Worm (Caenorhabditis elegans) whole organism, L4 larva: ENCODE measurements around the gene K09A9.6.

ENCODE experiments used
- F10B5.3 ChIP-seq: sonication (generic microtip); optimal IDR thresholded peaks from 2 replicates; lab custom pipeline; 2016; ENCODE audit warnings: mild to moderate bottlenecking, missing genetic modification characterization, missing compliant biosample characterization
- F26F4.8 ChIP-seq: fragments of 200-800 bp; sonication (Bioruptor generic); conservative IDR thresholded peaks from 2 replicates; pipeline ENCODE4 v1.3.6; 2022; ENCODE audit warnings: missing genetic modification characterization, missing compliant biosample characterization
- F44E2.7 ChIP-seq: fragments of 200-800 bp; sonication (Bioruptor generic); IDR thresholded peaks from 2 replicates; pipeline ENCODE4 v2.1.2; 2022; ENCODE audit warnings: missing genetic modification characterization, missing compliant biosample characterization
- F49E8.2 ChIP-seq: sonication (generic microtip); optimal IDR thresholded peaks from 2 replicates; lab custom pipeline; 2016; ENCODE audit warnings: missing compliant biosample characterization, mild to moderate bottlenecking, missing genetic modification characterization, borderline replicate concordance
- R02D3.7 ChIP-seq: fragments of 150-350 bp; sonication (generic microtip); optimal IDR thresholded peaks from 3 replicates; lab custom pipeline; 2014; ENCODE audit warnings: missing biosample characterization, missing genetic modification characterization
- T20F7.1 ChIP-seq: fragments of 200-800 bp; sonication (Bioruptor generic); optimal IDR thresholded peaks from 2 replicates; lab custom pipeline; 2018; ENCODE audit warnings: mild to moderate bottlenecking, missing genetic modification characterization, missing compliant biosample characterization
- T26A8.4 ChIP-seq: fragments of 200-800 bp; sonication (Bioruptor generic); IDR thresholded peaks from 2 replicates; pipeline ENCODE4 v1.3.6; 2022; ENCODE audit warnings: missing genetic modification characterization, missing compliant biosample characterization
- ZK337.2 ChIP-seq: fragments of 200-800 bp; sonication (Bioruptor generic); IDR thresholded peaks from 2 replicates; pipeline ENCODE4 v1.3.6; 2022; ENCODE audit warnings: missing genetic modification reagents, missing genetic modification characterization, missing compliant biosample characterization
- ZK546.5 ChIP-seq, 2 experiments: sonication (generic microtip); optimal IDR thresholded peaks; 2 replicates each; lab custom pipeline; 2017; ENCODE audit warnings: missing biosample characterization in 2 of 2, missing genetic modification characterization in 2 of 2
- ceh-20 ChIP-seq: fragments of 200-800 bp; sonication (Bioruptor generic); IDR thresholded peaks from 2 replicates; pipeline ENCODE4 v1.3.6; 2022; ENCODE audit warnings: missing genetic modification reagents, missing genetic modification characterization, missing compliant biosample characterization
- ceh-28 ChIP-seq: fragments of 150-350 bp; optimal IDR thresholded peaks from 2 replicates; lab custom pipeline; 2014; ENCODE audit warnings: missing biosample characterization, missing genetic modification reagents, missing genetic modification characterization
- ceh-32 ChIP-seq: sonication (generic microtip); optimal IDR thresholded peaks from 2 replicates; lab custom pipeline; 2016; ENCODE audit warnings: mild to moderate bottlenecking, missing genetic modification characterization, missing compliant biosample characterization; ENCODE audit not compliant: poor library complexity
- ceh-44 ChIP-seq: fragments of 200-800 bp; sonication (Bioruptor generic); IDR thresholded peaks from 2 replicates; pipeline ENCODE4 v1.3.6; 2022; ENCODE audit warnings: missing genetic modification reagents, missing genetic modification characterization, missing compliant biosample characterization
- ceh-82 ChIP-seq: sonication (generic microtip); optimal IDR thresholded peaks from 2 replicates; lab custom pipeline; 2017; ENCODE audit warnings: missing biosample characterization, missing genetic modification characterization
- daf-16 ChIP-seq, 3 experiments: sonication (generic microtip); optimal IDR thresholded peaks; 2 replicates each; lab custom pipeline; 2016 to 2017; ENCODE audit warnings: missing genetic modification characterization in 3 of 3, missing genetic modification reagents in 3 of 3, mild to moderate bottlenecking in 2 of 3, missing compliant biosample characterization in 2 of 3, missing biosample characterization in 1 of 3, moderate library complexity in 1 of 3
- daf-8 ChIP-seq: fragments of 200-800 bp; sonication (Bioruptor generic); IDR thresholded peaks from 2 replicates; pipeline ENCODE4 v1.3.6; 2022; ENCODE audit warnings: missing genetic modification characterization, missing compliant biosample characterization
- dmd-6 ChIP-seq: fragments of 200-800 bp; sonication (Bioruptor generic); IDR thresholded peaks from 2 replicates; pipeline ENCODE4 v1.3.6; 2022; ENCODE audit warnings: missing genetic modification reagents, missing genetic modification characterization, missing compliant biosample characterization
- duxl-1 ChIP-seq: sonication (generic microtip); optimal IDR thresholded peaks from 2 replicates; lab custom pipeline; 2016; ENCODE audit warnings: mild to moderate bottlenecking, missing genetic modification characterization, moderate library complexity, missing compliant biosample characterization; ENCODE audit not compliant: poor library complexity
- egl-27 ChIP-seq: sonication (generic microtip); optimal IDR thresholded peaks from 3 replicates; lab custom pipeline; 2017; ENCODE audit warnings: missing biosample characterization, missing genetic modification reagents, missing genetic modification characterization
- fos-1 ChIP-seq: fragments of 150-350 bp; optimal IDR thresholded peaks from 2 replicates; lab custom pipeline; 2014; ENCODE audit warnings: missing biosample characterization, missing genetic modification characterization
- gei-8 ChIP-seq: fragments of 200-800 bp; sonication (Bioruptor generic); optimal IDR thresholded peaks from 2 replicates; lab custom pipeline; 2018; ENCODE audit warnings: mild to moderate bottlenecking, missing genetic modification characterization, missing compliant biosample characterization
- hif-1 ChIP-seq, 2 experiments: sonication (generic microtip); optimal IDR thresholded peaks; 2 replicates each; lab custom pipeline; 2016 to 2017; ENCODE audit warnings: missing compliant biosample characterization in 2 of 2, missing genetic modification characterization in 2 of 2, missing genetic modification reagents in 2 of 2, missing genotype in 2 of 2, mild to moderate bottlenecking in 1 of 2
- hlh-11 ChIP-seq: fragments of 200-800 bp; sonication (Bioruptor generic); optimal IDR thresholded peaks from 2 replicates; lab custom pipeline; 2018; ENCODE audit warnings: mild to moderate bottlenecking, missing genetic modification characterization, missing compliant biosample characterization
- hlh-30 ChIP-seq: sonication (generic microtip); optimal IDR thresholded peaks from 2 replicates; lab custom pipeline; 2017; ENCODE audit warnings: antibody characterized with exemption, mild to moderate bottlenecking, missing genetic modification characterization, missing compliant biosample characterization; ENCODE audit not compliant: insufficient read depth
- jun-1 ChIP-seq: fragments of 150-350 bp; optimal IDR thresholded peaks from 2 replicates; lab custom pipeline; 2014; ENCODE audit warnings: missing biosample characterization, missing genetic modification reagents, missing genetic modification characterization
- lin-15B ChIP-seq: fragments of 150-350 bp; sonication (generic microtip); optimal IDR thresholded peaks from 3 replicates; lab custom pipeline; 2014; ENCODE audit warnings: missing biosample characterization, missing genetic modification characterization
- lin-29 ChIP-seq: fragments of 200-800 bp; sonication (Bioruptor generic); IDR thresholded peaks from 2 replicates; pipeline ENCODE4 v1.3.6; 2022; ENCODE audit warnings: missing genetic modification reagents, missing genetic modification characterization, missing compliant biosample characterization
- lin-38 ChIP-seq: fragments of 200-800 bp; sonication (Bioruptor generic); IDR thresholded peaks from 2 replicates; pipeline ENCODE4 v1.3.6; 2022; ENCODE audit warnings: missing genetic modification reagents, missing genetic modification characterization, missing compliant biosample characterization
- lin-39 ChIP-seq: fragments of 150-350 bp; optimal IDR thresholded peaks from 2 replicates; lab custom pipeline; 2014; ENCODE audit warnings: missing biosample characterization, missing genetic modification reagents, missing genetic modification characterization
- lir-3 ChIP-seq: sonication (generic microtip); optimal IDR thresholded peaks from 2 replicates; lab custom pipeline; 2016; ENCODE audit warnings: mild to moderate bottlenecking, missing genetic modification characterization, missing compliant biosample characterization
- madf-5 ChIP-seq, 2 experiments: fragments of 200-800 bp; sonication (Bioruptor generic); IDR thresholded peaks; 2 replicates each; pipeline ENCODE4 v1.3.6; 2022; ENCODE audit warnings: missing compliant biosample characterization in 2 of 2, missing genetic modification characterization in 2 of 2
- mdt-29 ChIP-seq: fragments of 200-800 bp; sonication (Bioruptor generic); IDR thresholded peaks from 2 replicates; pipeline ENCODE4 v1.3.6; 2022; ENCODE audit warnings: missing genetic modification reagents, missing genetic modification characterization, missing compliant biosample characterization
- mes-2 ChIP-seq: sonication (generic microtip); optimal IDR thresholded peaks from 2 replicates; lab custom pipeline; 2016; ENCODE audit warnings: missing genotype, mild to moderate bottlenecking, missing genetic modification characterization, missing compliant biosample characterization; ENCODE audit not compliant: poor library complexity, severe bottlenecking
- mxl-2 ChIP-seq: fragments of 200-800 bp; sonication (Bioruptor generic); conservative IDR thresholded peaks from 2 replicates; pipeline ENCODE4 v1.3.6; 2022; ENCODE audit warnings: missing genetic modification reagents, missing genetic modification characterization, missing compliant biosample characterization
- nhr-10 ChIP-seq: fragments of 150-350 bp; optimal IDR thresholded peaks from 2 replicates; lab custom pipeline; 2014; ENCODE audit warnings: missing biosample characterization, missing genetic modification characterization
- nhr-102 ChIP-seq: sonication (generic microtip); optimal IDR thresholded peaks from 2 replicates; lab custom pipeline; 2016; ENCODE audit warnings: mild to moderate bottlenecking, missing genetic modification characterization, moderate library complexity, missing compliant biosample characterization
- nhr-11 ChIP-seq: fragments of 150-350 bp; optimal IDR thresholded peaks from 2 replicates; lab custom pipeline; 2014; ENCODE audit warnings: missing biosample characterization, missing genetic modification characterization
- nhr-237 ChIP-seq: sonication (generic microtip); optimal IDR thresholded peaks from 2 replicates; lab custom pipeline; 2017; ENCODE audit warnings: missing biosample characterization, missing genetic modification characterization
- nhr-41 ChIP-seq: fragments of 200-800 bp; sonication (Bioruptor generic); IDR thresholded peaks from 2 replicates; pipeline ENCODE4 v1.3.6; 2022; ENCODE audit warnings: missing genetic modification reagents, missing genetic modification characterization, missing compliant biosample characterization
- nhr-42 ChIP-seq: fragments of 200-800 bp; sonication (Bioruptor generic); IDR thresholded peaks from 2 replicates; pipeline ENCODE4 v1.3.6; 2022; ENCODE audit warnings: missing genetic modification characterization, missing compliant biosample characterization
- nhr-6 ChIP-seq: fragments of 150-350 bp; optimal IDR thresholded peaks from 2 replicates; lab custom pipeline; 2014; ENCODE audit warnings: missing biosample characterization, missing genetic modification characterization
- nhr-77 ChIP-seq: fragments of 150-350 bp; optimal IDR thresholded peaks from 2 replicates; lab custom pipeline; 2014; ENCODE audit warnings: missing biosample characterization, missing genetic modification characterization
- pqm-1 ChIP-seq: sonication (generic microtip); optimal IDR thresholded peaks from 2 replicates; lab custom pipeline; 2017; ENCODE audit warnings: missing biosample characterization, missing genetic modification characterization
- rbr-2 ChIP-seq: sonication (generic microtip); optimal IDR thresholded peaks from 2 replicates; lab custom pipeline; 2016; ENCODE audit warnings: missing genotype, missing genetic modification characterization, missing compliant biosample characterization
- saeg-2 ChIP-seq: fragments of 200-800 bp; sonication (Bioruptor generic); IDR thresholded peaks from 2 replicates; pipeline ENCODE4 v1.3.6; 2022; ENCODE audit warnings: missing genetic modification reagents, missing genetic modification characterization, missing compliant biosample characterization
- set-16 ChIP-seq: fragments of 200-800 bp; sonication (Bioruptor generic); IDR thresholded peaks from 2 replicates; pipeline ENCODE4 v1.3.6; 2022; ENCODE audit warnings: missing genetic modification reagents, missing genetic modification characterization, missing compliant biosample characterization
- skn-1 ChIP-seq: fragments of 150-350 bp; optimal IDR thresholded peaks from 2 replicates; lab custom pipeline; 2014; ENCODE audit warnings: missing biosample characterization, missing genetic modification characterization
- spr-3 ChIP-seq: fragments of 200-800 bp; sonication (Bioruptor generic); optimal IDR thresholded peaks from 2 replicates; lab custom pipeline; 2018; ENCODE audit warnings: mild to moderate bottlenecking, missing genetic modification characterization, missing compliant biosample characterization
- tag-97 ChIP-seq: fragments of 200-800 bp; sonication (Bioruptor generic); IDR thresholded peaks from 2 replicates; pipeline ENCODE4 v1.3.6; 2022; ENCODE audit warnings: missing genetic modification characterization, missing compliant biosample characterization
- vab-7 ChIP-seq: fragments of 200-800 bp; sonication (Bioruptor generic); IDR thresholded peaks from 2 replicates; pipeline ENCODE4 v1.3.6; 2022; ENCODE audit warnings: missing genetic modification reagents, missing genetic modification characterization, missing compliant biosample characterization
- zfp-3 ChIP-seq: fragments of 200-800 bp; sonication (Bioruptor generic); conservative IDR thresholded peaks from 2 replicates; pipeline ENCODE4 v1.3.6; 2022; ENCODE audit warnings: missing genetic modification reagents, missing genetic modification characterization, missing compliant biosample characterization
- zip-11 ChIP-seq: fragments of 200-800 bp; sonication (Bioruptor generic); IDR thresholded peaks from 2 replicates; pipeline ENCODE4 v1.3.6; 2022; ENCODE audit warnings: missing genetic modification characterization, missing compliant biosample characterization

K09A9.6 gene

DNA sequence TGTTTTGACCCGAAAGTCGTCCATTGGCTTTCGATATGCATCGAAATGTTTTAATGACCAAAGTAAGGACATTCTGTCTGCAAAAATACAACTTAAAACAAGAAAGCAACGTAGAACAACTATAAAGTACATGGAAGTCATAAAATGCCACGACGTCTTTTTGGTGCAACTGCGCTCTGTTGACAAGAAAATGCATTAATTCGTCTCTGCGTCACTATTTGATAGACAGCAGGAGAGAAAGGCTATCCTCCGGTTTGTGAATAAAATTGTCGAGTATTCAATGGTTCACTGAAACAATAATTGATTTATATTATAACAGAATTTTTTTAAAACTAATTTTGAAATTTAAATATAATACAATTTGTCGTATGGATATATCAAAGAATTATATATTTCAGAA, 39.4 kb downstream of the K09A9.6 start, which contains the start of gene ergi-3:
Gene ergi-3, minus strand, starts transcription at position 311 of the 400 bp plus-strand sequence.
- TF ChIP-seq nhr-41 (GFP tag; lab: Robert Waterston, UW) (no peak), spr-3 (GFP tag; lab: Kevin White, UChicago) (no peak), R02D3.7 (no peak), lin-15B (tag; lab: Kevin White, UChicago) (no peak), rbr-2 (tag; lab: Kevin White, UChicago) (peak; percentile 17), lin-29 (GFP tag; lab: Robert Waterston, UW) (no peak), F44E2.7 (GFP tag; lab: Robert Waterston, UW) (no peak), daf-16 (GFP tag; optimal IDR thresholded peaks at IDR 0.05; lab: Kevin White, UChicago) (no peak), daf-16 (tag; optimal IDR thresholded peaks at IDR 0.05; lab: Kevin White, UChicago) (peak; percentile 52), dmd-6 (GFP tag; lab: Robert Waterston, UW) (peak; percentile 61), pqm-1 (tag; lab: Kevin White, UChicago) (peak; percentile 55), zfp-3 (GFP tag; lab: Robert Waterston, UW) (no peak), daf-8 (no peak), nhr-237 (tag; lab: Kevin White, UChicago) (no peak), ZK546.5 (tag; optimal IDR thresholded peaks at IDR 0.05; lab: Kevin White, UChicago) (no peak), lin-38 (GFP tag; lab: Robert Waterston, UW) (peak; percentile 90), F10B5.3 (tag; lab: Kevin White, UChicago) (no peak), egl-27 (tag; lab: Kevin White, UChicago) (no peak), hlh-11 (tag; lab: Kevin White, UChicago) (peak; percentile 59), vab-7 (GFP tag; lab: Robert Waterston, UW) (no peak), gei-8 (GFP tag; lab: Kevin White, UChicago) (no peak), zip-11 (no peak), skn-1 (tag; lab: Kevin White, UChicago) (no peak), mes-2 (peak; percentile 79), tag-97 (GFP tag; lab: Robert Waterston, UW) (no peak), mxl-2 (GFP tag; lab: Robert Waterston, UW) (no peak), nhr-6 (tag; lab: Kevin White, UChicago) (peak; percentile 68), ZK337.2 (no peak), lir-3 (tag; lab: Kevin White, UChicago) (no peak), duxl-1 (tag; lab: Kevin White, UChicago) (no peak), F26F4.8 (no peak), nhr-77 (tag; lab: Kevin White, UChicago) (peak; percentile 66), nhr-102 (no peak), ceh-82 (no peak), fos-1 (tag; lab: Kevin White, UChicago) (no peak), jun-1 (tag; lab: Kevin White, UChicago) (no peak), mdt-29 (GFP tag; lab: Robert Waterston, UW) (no peak), T20F7.1 (peak; percentile 22), set-16 (no peak), nhr-42 (no peak), nhr-11 (tag; lab: Kevin White, UChicago) (peak; percentile 3), F49E8.2 (no peak), ceh-20 (no peak), lin-39 (no peak), T26A8.4 (GFP tag; lab: Robert Waterston, UW) (no peak), hlh-30 (tag; lab: Kevin White, UChicago) (peak; percentile 45), ceh-32 (no peak), ceh-28 (tag; lab: Kevin White, UChicago) (no peak), madf-5 (GFP tag; IDR thresholded peaks at IDR 0.05; lab: Robert Waterston, UW) (no peak), hif-1 (tag; optimal IDR thresholded peaks at IDR 0.05; lab: Kevin White, UChicago) (peak in 1 of 2 experiments; percentile 15), nhr-10 (no peak), saeg-2 (GFP tag; lab: Robert Waterston, UW) (no peak), ceh-44 (GFP tag; lab: Robert Waterston, UW) (no peak)
